Fruit fly (Drosophila melanogaster) whole organism, wandering third instar larva: Measurements from ENCODE around the gene CG13097.

Experiments used
- Abd-B ChIP-seq: fragments of >200 bp; optimal IDR thresholded peaks from 2 replicates; lab custom pipeline; 2017; ENCODE audit warnings: missing biosample characterization, missing genetic modification characterization
- CG32264 ChIP-seq: fragments of 200-800 bp; sonication (Bioruptor generic); optimal IDR thresholded peaks from 2 replicates; lab custom pipeline; 2016; ENCODE audit warnings: missing biosample characterization, missing genetic modification characterization
- CG9705 ChIP-seq: fragments of 200-800 bp; sonication (Bioruptor generic); optimal IDR thresholded peaks from 2 replicates; lab custom pipeline; 2018; ENCODE audit warnings: missing biosample characterization, mild to moderate bottlenecking, missing genetic modification characterization
- CrebA ChIP-seq: fragments of 200-800 bp; sonication (Bioruptor generic); optimal IDR thresholded peaks from 2 replicates; lab custom pipeline; 2016; ENCODE audit warnings: missing biosample characterization, mild to moderate bottlenecking, missing genetic modification characterization, borderline replicate concordance
- Dfd ChIP-seq: fragments of >200 bp; optimal IDR thresholded peaks from 2 replicates; lab custom pipeline; 2017; ENCODE audit warnings: missing biosample characterization, missing genetic modification characterization
- Dif ChIP-seq: fragments of 200-275, 200-300 bp; sonication (Bioruptor generic); optimal IDR thresholded peaks from 2 replicates; lab custom pipeline; 2018; ENCODE audit warnings: missing biosample characterization, missing genetic modification characterization; ENCODE audit not compliant: partially characterized antibody
- HLH106 ChIP-seq: fragments of 200-800 bp; optimal IDR thresholded peaks from 3 replicates; lab custom pipeline; 2019; ENCODE audit warnings: missing biosample characterization, mild to moderate bottlenecking, missing genetic modification characterization, moderate library complexity
- Hnf4 ChIP-seq: fragments of 200-800 bp; sonication (Bioruptor generic); optimal IDR thresholded peaks from 2 replicates; lab custom pipeline; 2016; ENCODE audit warnings: missing biosample characterization, mild to moderate bottlenecking, missing genetic modification characterization
- Hr78 ChIP-seq: fragments of >200 bp; optimal IDR thresholded peaks from 2 replicates; lab custom pipeline; 2017; ENCODE audit warnings: missing biosample characterization, missing genetic modification characterization
- Hr83 ChIP-seq: fragments of 200-300 bp; sonication (Bioruptor generic); optimal IDR thresholded peaks from 2 replicates; lab custom pipeline; 2016; ENCODE audit warnings: missing biosample characterization, mild to moderate bottlenecking, missing genetic modification characterization, moderate library complexity; ENCODE audit not compliant: poor library complexity, severe bottlenecking
- Jra ChIP-seq: sonication (Bioruptor generic); optimal IDR thresholded peaks from 2 replicates; lab custom pipeline; 2016; ENCODE audit warnings: missing biosample characterization, missing genetic modification characterization
- Myc ChIP-seq: fragments of >200 bp; optimal IDR thresholded peaks from 2 replicates; lab custom pipeline; 2017
- N ChIP-seq: fragments of >200 bp; optimal IDR thresholded peaks from 2 replicates; lab custom pipeline; 2018; ENCODE audit warnings: missing biosample characterization, missing external identifiers, missing genetic modification characterization
- OdsH ChIP-seq: fragments of 200-800 bp; sonication (Bioruptor generic); optimal IDR thresholded peaks from 2 replicates; lab custom pipeline; 2016; ENCODE audit warnings: missing biosample characterization, mild to moderate bottlenecking, missing genetic modification characterization
- Rel ChIP-seq, 2 experiments: fragments of 200-800 bp; sonication (Bioruptor generic) in 1 of 2; optimal IDR thresholded peaks; 2 replicates in 1 of 2; 3 replicates in 1 of 2; lab custom pipeline; 2016 to 2019; ENCODE audit warnings: mild to moderate bottlenecking in 2 of 2, missing biosample characterization in 2 of 2, missing genetic modification characterization in 2 of 2, moderate library complexity in 1 of 2
- Sp1 ChIP-seq: fragments of 200-800 bp; sonication (Bioruptor generic); optimal IDR thresholded peaks from 3 replicates; lab custom pipeline; 2019; ENCODE audit warnings: missing biosample characterization, mild to moderate bottlenecking, missing genetic modification characterization, moderate library complexity
- Vsx2 ChIP-seq: fragments of 200-300, 225-300 bp; sonication (Bioruptor generic); optimal IDR thresholded peaks from 2 replicates; lab custom pipeline; 2018; ENCODE audit warnings: missing biosample characterization, missing genetic modification characterization; ENCODE audit not compliant: partially characterized antibody
- br ChIP-seq: fragments of 200-800 bp; sonication (Bioruptor generic); optimal IDR thresholded peaks from 2 replicates; lab custom pipeline; 2016; ENCODE audit warnings: missing biosample characterization, missing genetic modification characterization
- brk ChIP-seq: fragments of 200-800 bp; sonication (Bioruptor generic); optimal IDR thresholded peaks from 2 replicates; lab custom pipeline; 2016; ENCODE audit warnings: missing biosample characterization, mild to moderate bottlenecking, missing genetic modification characterization
- dl ChIP-seq, 2 experiments: fragments of 175-275, 200-275 bp in 1 of 2; fragments of 200-275 bp in 1 of 2; sonication (Bioruptor generic); optimal IDR thresholded peaks; lab custom pipeline; 2018; ENCODE audit warnings: mild to moderate bottlenecking in 2 of 2, missing biosample characterization in 2 of 2, missing genetic modification characterization in 2 of 2, moderate library complexity in 2 of 2; ENCODE audit not compliant: partially characterized antibody in 2 of 2, insufficient read depth in 1 of 2
- dmrt93B ChIP-seq: fragments of 200-800 bp; sonication (Bioruptor generic); optimal IDR thresholded peaks from 2 replicates; lab custom pipeline; 2018; ENCODE audit warnings: missing biosample characterization, mild to moderate bottlenecking, missing genetic modification characterization
- dsf ChIP-seq: sonication (Bioruptor generic); optimal IDR thresholded peaks from 2 replicates; lab custom pipeline; 2016; ENCODE audit warnings: missing biosample characterization, missing genetic modification characterization, borderline replicate concordance
- ey ChIP-seq: fragments of 200-800 bp; sonication (Bioruptor generic); optimal IDR thresholded peaks from 2 replicates; lab custom pipeline; 2016; ENCODE audit warnings: missing biosample characterization, missing genetic modification characterization
- foxo ChIP-seq, 2 experiments: fragments of 200-800 bp; sonication (Bioruptor generic); optimal IDR thresholded peaks; 2 replicates in 1 of 2; 3 replicates in 1 of 2; lab custom pipeline; 2016 to 2017; ENCODE audit warnings: missing biosample characterization in 2 of 2, missing genetic modification characterization in 2 of 2
- fru ChIP-seq: fragments of 200-800 bp; sonication (Bioruptor generic); optimal IDR thresholded peaks from 3 replicates; lab custom pipeline; 2016; ENCODE audit warnings: missing biosample characterization, mild to moderate bottlenecking, missing genetic modification characterization
- h ChIP-seq: fragments of 200-800 bp; sonication (Bioruptor generic); optimal IDR thresholded peaks from 3 replicates; lab custom pipeline; 2016; ENCODE audit warnings: missing biosample characterization, mild to moderate bottlenecking, missing genetic modification characterization
- jim ChIP-seq: fragments of 175-275, 200-325 bp; sonication (Bioruptor generic); optimal IDR thresholded peaks from 2 replicates; lab custom pipeline; 2016; ENCODE audit warnings: missing biosample characterization, mild to moderate bottlenecking, missing genetic modification characterization
- lola ChIP-seq: fragments of >200 bp; optimal IDR thresholded peaks from 2 replicates; lab custom pipeline; 2017; ENCODE audit warnings: missing biosample characterization, missing genetic modification characterization
- pan ChIP-seq: fragments of >200 bp; optimal IDR thresholded peaks from 2 replicates; lab custom pipeline; 2017
- psq ChIP-seq: fragments of 200-800 bp; sonication (Bioruptor generic); optimal IDR thresholded peaks from 3 replicates; lab custom pipeline; 2017; ENCODE audit warnings: missing biosample characterization, mild to moderate bottlenecking, missing genetic modification characterization, moderate library complexity
- rgr ChIP-seq: fragments of 200-800 bp; sonication (Bioruptor generic); optimal IDR thresholded peaks from 3 replicates; lab custom pipeline; 2016; ENCODE audit warnings: missing biosample characterization, mild to moderate bottlenecking, missing genetic modification characterization
- sage ChIP-seq: fragments of 200-800 bp; sonication (Bioruptor generic); optimal IDR thresholded peaks from 2 replicates; lab custom pipeline; 2016; ENCODE audit warnings: missing biosample characterization, mild to moderate bottlenecking, missing genetic modification characterization
- sv ChIP-seq: fragments of 200-800 bp; sonication (Bioruptor generic); optimal IDR thresholded peaks from 3 replicates; lab custom pipeline; 2016; ENCODE audit warnings: missing biosample characterization, missing genetic modification characterization
- tai ChIP-seq: sonication (Bioruptor generic); optimal IDR thresholded peaks from 2 replicates; lab custom pipeline; 2016; ENCODE audit warnings: missing biosample characterization, missing genetic modification characterization
- usp ChIP-seq: fragments of >200 bp; optimal IDR thresholded peaks from 2 replicates; lab custom pipeline; 2017; ENCODE audit warnings: missing biosample characterization, missing genetic modification characterization
- woc ChIP-seq: sonication (Bioruptor generic); optimal IDR thresholded peaks from 2 replicates; lab custom pipeline; 2016; ENCODE audit warnings: missing biosample characterization, mild to moderate bottlenecking, missing genetic modification characterization

Gene CG13097

dm6 chr2L:8533632-8534031, 19.0 kb upstream of the CG13097 start:
- TF ChIP-seq Hnf4 (GFP tag; lab: Kevin White, UChicago) (no peak), woc (no peak), sage (GFP tag; lab: Kevin White, UChicago) (no peak), ey (GFP tag; lab: Kevin White, UChicago) (no peak), Dfd (GFP tag; lab: Kevin White, UChicago) (no peak), N (GFP tag; lab: Kevin White, UChicago) (no peak), psq (GFP tag; lab: Kevin White, UChicago) (no peak), Hr78 (GFP tag; lab: Kevin White, UChicago) (no peak), Jra (no peak), CG9705 (no peak)
- TF ChIP-seq, all 38 proteins: peak for 0

dm6 chr2L:8532790-8533189, 18.1 kb upstream of the CG13097 start:
- TF ChIP-seq foxo (GFP tag; optimal IDR thresholded peaks at IDR 0.05; lab: Kevin White, UChicago) = no peak

dm6 chr2L:8530189-8530588, 15.5 kb upstream of the CG13097 start:
- no peak for TF ChIP-seq dsf
- no peak for TF ChIP-seq N (GFP tag; lab: Kevin White, UChicago)
- TF ChIP-seq Dfd (GFP tag; lab: Kevin White, UChicago) = no peak
- no peak for TF ChIP-seq OdsH (GFP tag; lab: Kevin White, UChicago)

DNA sequence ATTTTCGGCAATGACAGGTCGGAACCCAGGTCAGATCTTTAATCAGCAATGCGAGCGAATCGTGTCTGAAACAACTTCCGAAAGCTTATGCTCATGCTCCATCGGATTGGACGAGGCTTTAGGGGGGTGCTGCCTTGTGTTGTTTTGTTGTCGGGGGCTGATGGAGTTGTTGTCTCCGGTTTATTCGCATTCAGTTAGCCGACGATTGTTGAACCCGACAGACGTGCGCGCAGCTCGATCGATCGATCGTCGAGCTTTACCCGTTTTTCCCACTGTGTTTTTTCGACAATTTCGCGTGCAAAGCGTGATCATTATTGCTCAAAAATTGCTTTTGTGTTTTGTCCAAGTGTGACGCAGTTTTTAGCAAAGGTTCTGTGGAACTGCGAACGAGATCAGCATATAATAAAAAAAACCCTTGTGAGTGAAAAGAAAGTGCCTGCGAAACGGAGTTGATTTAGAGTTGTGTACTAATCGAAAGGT, 14.3 kb upstream of the CG13097 start, which contains the start of gene CG17834:
Gene CG17834, plus strand, starts transcription at position 191 of the 480 bp plus-strand sequence.
- TF ChIP-seq Sp1 (GFP tag; lab: Kevin White, UChicago) (peak; percentile 67), CG32264 (no peak), Vsx2 (GFP tag; lab: Kevin White, UChicago) (peak; percentile 74), brk (GFP tag; lab: Kevin White, UChicago) (no peak), psq (GFP tag; lab: Kevin White, UChicago) (no peak), Rel (GFP tag; optimal IDR thresholded peaks at IDR 0.05; lab: Kevin White, UChicago) (no peak), Rel (tag; optimal IDR thresholded peaks at IDR 0.05; lab: Kevin White, UChicago) (peak; percentile 85), rgr (GFP tag; lab: Kevin White, UChicago) (no peak), dsf (no peak), sv (no peak), ey (GFP tag; lab: Kevin White, UChicago) (no peak), Hr83 (GFP tag; lab: Kevin White, UChicago) (peak; percentile 61), HLH106 (tag; lab: Kevin White, UChicago) (peak; percentile 20), br (peak; percentile 45), foxo (GFP tag; optimal IDR thresholded peaks at IDR 0.05; lab: Kevin White, UChicago) (peak in 1 of 2 experiments; percentile 16), Dif (GFP tag; lab: Kevin White, UChicago) (peak; percentile 59), Hnf4 (GFP tag; lab: Kevin White, UChicago) (peak; percentile 17)
- TF ChIP-seq, all 38 proteins: peak for 9

dm6 chr2L:8528318-8528717, 13.7 kb upstream of the CG13097 start, which contains the start of the genes lmgA and lmgB:
TSS of gene lmgA (minus strand) at chr2L:8528618.
TSS of gene lmgB (minus strand) at chr2L:8528618.
- peak; percentile 31 for TF ChIP-seq OdsH (GFP tag; lab: Kevin White, UChicago)
- no peak for TF ChIP-seq CG32264
- TF ChIP-seq woc = no peak
- TF ChIP-seq brk (GFP tag; lab: Kevin White, UChicago) = no peak
- no peak for TF ChIP-seq usp (GFP tag; lab: Kevin White, UChicago)
- peak; percentile 63 for TF ChIP-seq jim
- no peak for TF ChIP-seq Myc
- TF ChIP-seq Dfd (GFP tag; lab: Kevin White, UChicago) = no peak
- TF ChIP-seq br = no peak
- no peak for TF ChIP-seq Abd-B (GFP tag; lab: Kevin White, UChicago)
- TF ChIP-seq dsf = no peak
- TF ChIP-seq psq (GFP tag; lab: Kevin White, UChicago) = no peak
- TF ChIP-seq foxo (GFP tag; optimal IDR thresholded peaks at IDR 0.05; lab: Kevin White, UChicago) = peak in 1 of 2 experiments; percentile 68
- no peak for TF ChIP-seq dl (GFP tag; optimal IDR thresholded peaks at IDR 0.05; lab: Kevin White, UChicago; ENCODE audit: insufficient read depth in 1 of 2, partially characterized antibody in 2 of 2)
- no peak for TF ChIP-seq N (GFP tag; lab: Kevin White, UChicago)
- TF ChIP-seq sv = peak; percentile 22
- no peak for TF ChIP-seq Vsx2 (GFP tag; lab: Kevin White, UChicago)
- no peak for TF ChIP-seq tai (GFP tag; lab: Kevin White, UChicago)
- TF ChIP-seq Jra = no peak
- no peak for TF ChIP-seq Rel (GFP tag; optimal IDR thresholded peaks at IDR 0.05; lab: Kevin White, UChicago)
- TF ChIP-seq Rel (tag; optimal IDR thresholded peaks at IDR 0.05; lab: Kevin White, UChicago) = no peak
- TF ChIP-seq fru (GFP tag; lab: Kevin White, UChicago) = peak; percentile 7
- TF ChIP-seq CrebA = no peak
- TF ChIP-seq dmrt93B (GFP tag; lab: Kevin White, UChicago) = no peak
- peak; percentile 59 for TF ChIP-seq rgr (GFP tag; lab: Kevin White, UChicago)
- TF ChIP-seq Dif (GFP tag; lab: Kevin White, UChicago) = no peak
- TF ChIP-seq pan (lab: Kevin White, UChicago) = no peak
- peak; percentile 42 for TF ChIP-seq h
- no peak for TF ChIP-seq lola (GFP tag; lab: Kevin White, UChicago)
- TF ChIP-seq Hr78 (GFP tag; lab: Kevin White, UChicago) = no peak
- no peak for TF ChIP-seq Sp1 (GFP tag; lab: Kevin White, UChicago)
- peak; percentile 27 for TF ChIP-seq sage (GFP tag; lab: Kevin White, UChicago)
- no peak for TF ChIP-seq CG9705
- TF ChIP-seq Hnf4 (GFP tag; lab: Kevin White, UChicago) = peak; percentile 51
- TF ChIP-seq HLH106 (tag; lab: Kevin White, UChicago) = peak; percentile 14
- TF ChIP-seq ey (GFP tag; lab: Kevin White, UChicago) = no peak
